Fruit fly (Drosophila melanogaster) Kc167 (cell line): Measurements from ENCODE around the gene crq.

Experiments used
- Myc ChIP-seq: fragments of >200 bp; optimal IDR thresholded peaks from 2 replicates; lab custom pipeline; 2017; ENCODE audit warnings: missing external identifiers
- Sin3A ChIP-seq: fragments of >200 bp; optimal IDR thresholded peaks from 2 replicates; lab custom pipeline; 2018; ENCODE audit warnings: missing external identifiers
- insv ChIP-seq: fragments of >200 bp; optimal IDR thresholded peaks from 3 replicates; lab custom pipeline; 2018; ENCODE audit warnings: missing external identifiers
- psq ChIP-seq: fragments of >200 bp; optimal IDR thresholded peaks from 2 replicates; lab custom pipeline; 2017; ENCODE audit warnings: missing external identifiers

- TF ChIP-seq insv (lab: Kevin White, UChicago) (no peak), Myc (lab: Kevin White, UChicago) (no peak), Sin3A (lab: Kevin White, UChicago) (no peak), psq (lab: Kevin White, UChicago) (no peak)
These were observed 18.4 kb downstream of the crq start for dm6 chr2L:434439-434838.
